Worm (Caenorhabditis elegans) whole organism, L1 larva: ENCODE results near the gene rtfo-1.
A peak's percentile ranks its signal among the peaks of the same experiment; 100 is the strongest.

Experiments used
- C04F5.9 ChIP-seq: sonication (generic microtip); optimal IDR thresholded peaks from 2 replicates; lab custom pipeline; 2016; ENCODE audit warnings: missing genetic modification characterization, missing compliant biosample characterization
- Y116A8C.19 ChIP-seq: sonication (generic microtip); optimal IDR thresholded peaks from 2 replicates; lab custom pipeline; 2016; ENCODE audit warnings: missing compliant biosample characterization, missing genetic modification characterization, borderline replicate concordance
- aly-2 ChIP-seq: fragments of 150-350 bp; optimal IDR thresholded peaks from 2 replicates; lab custom pipeline; 2014; ENCODE audit warnings: missing biosample characterization, missing genetic modification characterization
- ceh-63 ChIP-seq: fragments of 200-800 bp; sonication (Bioruptor generic); optimal IDR thresholded peaks from 2 replicates; lab custom pipeline; 2018; ENCODE audit warnings: mild to moderate bottlenecking, missing genetic modification characterization, missing compliant biosample characterization
- dpl-1 ChIP-seq, 3 experiments: fragments of 150-350 bp in 2 of 3; sonication (generic microtip) in 1 of 3; optimal IDR thresholded peaks; 2 replicates each; lab custom pipeline; 2014 to 2017; ENCODE audit warnings: missing biosample characterization in 3 of 3, missing genetic modification characterization in 3 of 3, missing genetic modification reagents in 3 of 3
- dsc-1 ChIP-seq: sonication (generic microtip); optimal IDR thresholded peaks from 2 replicates; lab custom pipeline; 2016; ENCODE audit warnings: mild to moderate bottlenecking, missing genetic modification characterization, missing compliant biosample characterization
- egl-13 ChIP-seq: sonication (generic microtip); optimal IDR thresholded peaks from 2 replicates; lab custom pipeline; 2016; ENCODE audit warnings: missing genotype, missing genetic modification reagents, missing genetic modification characterization, missing compliant biosample characterization
- fkh-4 ChIP-seq: sonication (generic microtip); optimal IDR thresholded peaks from 2 replicates; lab custom pipeline; 2016; ENCODE audit warnings: missing compliant biosample characterization, missing genetic modification characterization, borderline replicate concordance
- fkh-8 ChIP-seq: sonication (generic microtip); optimal IDR thresholded peaks from 2 replicates; lab custom pipeline; 2016; ENCODE audit warnings: mild to moderate bottlenecking, missing genetic modification characterization, missing compliant biosample characterization
- irx-1 ChIP-seq: sonication (generic microtip); optimal IDR thresholded peaks from 2 replicates; lab custom pipeline; 2016; ENCODE audit warnings: missing genetic modification characterization, missing compliant biosample characterization
- jun-1 ChIP-seq: fragments of 150-350 bp; optimal IDR thresholded peaks from 2 replicates; lab custom pipeline; 2014; ENCODE audit warnings: missing biosample characterization, missing genetic modification reagents, missing genetic modification characterization
- lir-3 ChIP-seq: sonication (generic microtip); optimal IDR thresholded peaks from 2 replicates; lab custom pipeline; 2016; ENCODE audit warnings: mild to moderate bottlenecking, missing genetic modification characterization, moderate library complexity, missing compliant biosample characterization; ENCODE audit not compliant: poor library complexity
- mab-9 ChIP-seq: fragments of 200-800 bp; sonication (Bioruptor generic); IDR thresholded peaks from 2 replicates; pipeline ENCODE4 v1.3.6; 2022; ENCODE audit warnings: missing genetic modification reagents, missing genetic modification characterization, missing compliant biosample characterization
- mef-2 ChIP-seq: fragments of 150-350 bp; optimal IDR thresholded peaks from 2 replicates; lab custom pipeline; 2014; ENCODE audit warnings: missing biosample characterization, missing genetic modification characterization
- mep-1 ChIP-seq: fragments of 150-350 bp; optimal IDR thresholded peaks from 2 replicates; lab custom pipeline; 2014; ENCODE audit warnings: missing biosample characterization, missing genetic modification characterization
- nhr-12 ChIP-seq: sonication (generic microtip); optimal IDR thresholded peaks from 2 replicates; lab custom pipeline; 2017; ENCODE audit warnings: missing biosample characterization, missing genetic modification characterization
- nhr-19 ChIP-seq: fragments of 200-800 bp; sonication (Bioruptor generic); conservative IDR thresholded peaks from 2 replicates; pipeline ENCODE4 v1.3.6; 2022; ENCODE audit warnings: missing genetic modification characterization, missing compliant biosample characterization
- nhr-20 ChIP-seq: sonication (generic microtip); optimal IDR thresholded peaks from 2 replicates; lab custom pipeline; 2016; ENCODE audit warnings: mild to moderate bottlenecking, missing genetic modification characterization, missing compliant biosample characterization
- nhr-71 ChIP-seq: sonication (generic microtip); optimal IDR thresholded peaks from 2 replicates; lab custom pipeline; 2016; ENCODE audit warnings: mild to moderate bottlenecking, missing genetic modification characterization, moderate library complexity, missing compliant biosample characterization
- nhr-76 ChIP-seq: sonication (generic microtip); optimal IDR thresholded peaks from 2 replicates; lab custom pipeline; 2017; ENCODE audit warnings: missing biosample characterization, missing genetic modification characterization
- nhr-84 ChIP-seq: sonication (generic microtip); optimal IDR thresholded peaks from 2 replicates; lab custom pipeline; 2017; ENCODE audit warnings: missing biosample characterization, missing genetic modification characterization
- nhr-90 ChIP-seq: sonication (generic microtip); optimal IDR thresholded peaks from 2 replicates; lab custom pipeline; 2016; ENCODE audit warnings: mild to moderate bottlenecking, missing genetic modification characterization, missing compliant biosample characterization; ENCODE audit not compliant: poor library complexity
- pax-3 ChIP-seq: fragments of 200-800 bp; sonication (Bioruptor generic); optimal IDR thresholded peaks from 2 replicates; lab custom pipeline; 2018; ENCODE audit warnings: mild to moderate bottlenecking, missing genetic modification characterization, moderate library complexity, missing compliant biosample characterization
- rnt-1 ChIP-seq: sonication (generic microtip); optimal IDR thresholded peaks from 2 replicates; lab custom pipeline; 2016; ENCODE audit warnings: mild to moderate bottlenecking, missing genetic modification characterization, moderate library complexity, missing compliant biosample characterization
- skn-1 ChIP-seq: fragments of 150-350 bp; optimal IDR thresholded peaks from 2 replicates; lab custom pipeline; 2014; ENCODE audit warnings: missing biosample characterization, missing genetic modification characterization
- sox-4 ChIP-seq: sonication (generic microtip); optimal IDR thresholded peaks from 2 replicates; lab custom pipeline; 2016; ENCODE audit warnings: missing genetic modification characterization, missing compliant biosample characterization
- unc-130 ChIP-seq: fragments of 150-350 bp; optimal IDR thresholded peaks from 2 replicates; lab custom pipeline; 2017; ENCODE audit warnings: missing biosample characterization, missing genetic modification characterization, inconsistent platforms
- unc-86 ChIP-seq: sonication (generic microtip); optimal IDR thresholded peaks from 2 replicates; lab custom pipeline; 2016; ENCODE audit warnings: missing genetic modification characterization, missing compliant biosample characterization
- vab-15 ChIP-seq: sonication (generic microtip); optimal IDR thresholded peaks from 2 replicates; lab custom pipeline; 2017; ENCODE audit warnings: missing genotype, mild to moderate bottlenecking, missing genetic modification characterization, missing compliant biosample characterization
- zip-4 ChIP-seq: fragments of 200-800 bp; sonication (Bioruptor generic); optimal IDR thresholded peaks from 2 replicates; lab custom pipeline; 2018; ENCODE audit warnings: mild to moderate bottlenecking, missing genetic modification characterization, moderate library complexity, missing compliant biosample characterization

rtfo-1 gene

ce11 chrV:9536505-9536904 lies 45.9 kb downstream of the rtfo-1 start, which contains the start of gene C50F4.4 (continued):
- TF ChIP-seq unc-130 (peak; percentile 46), dpl-1 (GFP tag; optimal IDR thresholded peaks at IDR 0.05; lab: Kevin White, UChicago) (peak; percentile 20 to 65 (median 38)), mep-1 (peak; percentile 12), mab-9 (GFP tag; lab: Robert Waterston, UW) (0 out of 2 replicates have a peak, but pooled peaks have one; percentile 49), unc-86 (peak; percentile 15), C04F5.9 (tag; lab: Kevin White, UChicago) (no peak), nhr-90 (tag; lab: Kevin White, UChicago) (peak; percentile 71), sox-4 (tag; lab: Kevin White, UChicago) (peak; percentile 72), nhr-84 (tag; lab: Kevin White, UChicago) (no peak), lir-3 (tag; lab: Kevin White, UChicago) (peak; percentile 77), rnt-1 (tag; lab: Kevin White, UChicago) (peak; percentile 93), pax-3 (peak; percentile 32), fkh-8 (tag; lab: Kevin White, UChicago) (peak; percentile 15), fkh-4 (tag; lab: Kevin White, UChicago) (peak; percentile 64), dsc-1 (peak; percentile 61), nhr-19 (GFP tag; lab: Robert Waterston, UW) (peak; percentile 42; the same call in 1 of the 2 replicates), nhr-12 (tag; lab: Kevin White, UChicago) (no peak), egl-13 (tag; lab: Kevin White, UChicago) (peak; percentile 36), mef-2 (tag; lab: Kevin White, UChicago) (no peak)

- TF ChIP-seq Y116A8C.19 (tag; lab: Kevin White, UChicago) (no peak), zip-4 (no peak), vab-15 (tag; lab: Kevin White, UChicago) (no peak), egl-13 (tag; lab: Kevin White, UChicago) (no peak), nhr-76 (tag; lab: Kevin White, UChicago) (no peak), nhr-71 (tag; lab: Kevin White, UChicago) (no peak), ceh-63 (GFP tag; lab: Kevin White, UChicago) (no peak), skn-1 (no peak), jun-1 (tag; lab: Kevin White, UChicago) (no peak), nhr-20 (no peak), pax-3 (no peak), irx-1 (tag; lab: Kevin White, UChicago) (no peak)
- TF ChIP-seq, all 84 proteins: peak for 0
These were observed 47.8 kb downstream of the rtfo-1 start, which contains the start of gene tag-329 for ce11 chrV:9534621-9535020. Gene tag-329 (plus strand): TSS chrV:9534921.

- TF ChIP-seq aly-2, result no peak
These were observed 51.0 kb downstream of the rtfo-1 start, which contains the start of the genes C50F4.10 and pfk-1.2 for ce11 chrV:9531477-9531876. Gene C50F4.10 (minus strand): TSS chrV:9531577. Gene pfk-1.2 (plus strand): TSS chrV:9531801.
